Fruit fly (Drosophila melanogaster) whole organism, embryonic: ENCODE results near the gene CG3918.

Source experiments
- Aef1 ChIP-seq: fragments of 200-800 bp; sonication (Bioruptor generic); IDR thresholded peaks from 3 replicates; pipeline ENCODE4 v1.3.6; 2022; ENCODE audit warnings: missing biosample characterization, missing genetic modification characterization
- Awh ChIP-seq: fragments of 200-800 bp; sonication (Bioruptor generic); IDR thresholded peaks from 2 replicates; pipeline ENCODE4, ENCODE4 v1.3.6; 2022; ENCODE audit warnings: missing biosample characterization, missing genetic modification characterization
- B-H1 ChIP-seq: fragments of 200-800 bp; sonication (Bioruptor generic); IDR thresholded peaks from 3 replicates; pipeline ENCODE4 v1.3.6; 2022; ENCODE audit warnings: missing biosample characterization, missing genetic modification characterization
- CG11456 ChIP-seq: fragments of 200-800 bp; sonication (Bioruptor generic); IDR thresholded peaks from 3 replicates; pipeline ENCODE4 v1.3.6; 2022; ENCODE audit warnings: missing biosample characterization, missing genetic modification characterization
- CG12391 ChIP-seq: fragments of 200-800 bp; sonication (Bioruptor generic); optimal IDR thresholded peaks from 3 replicates; lab custom pipeline; 2018; ENCODE audit warnings: missing biosample characterization, mild to moderate bottlenecking, missing genetic modification characterization, moderate library complexity
- CG13624 ChIP-seq: fragments of 200-800 bp; sonication (Bioruptor generic); optimal IDR thresholded peaks from 2 replicates; lab custom pipeline; 2016; ENCODE audit warnings: missing biosample characterization, missing genetic modification characterization
- CG14667 ChIP-seq: fragments of 200-800 bp; sonication (Bioruptor generic); IDR thresholded peaks from 2 replicates; pipeline ENCODE4 v1.3.6; 2022; ENCODE audit warnings: missing biosample characterization, missing genetic modification characterization
- CG15269 ChIP-seq: fragments of 200-800 bp; sonication (Bioruptor generic); optimal IDR thresholded peaks from 2 replicates; lab custom pipeline; 2018; ENCODE audit warnings: missing biosample characterization, mild to moderate bottlenecking, missing genetic modification characterization, moderate library complexity
- CG16863 ChIP-seq: fragments of 200-800 bp; sonication (Bioruptor generic); optimal IDR thresholded peaks from 3 replicates; lab custom pipeline; 2016; ENCODE audit warnings: missing biosample characterization, missing genetic modification characterization
- CG17361 ChIP-seq: fragments of 200-800 bp; sonication (Bioruptor generic); IDR thresholded peaks from 3 replicates; pipeline ENCODE4 v1.3.6; 2022; ENCODE audit warnings: missing biosample characterization, missing genetic modification characterization
- CG2120 ChIP-seq: fragments of 200-800 bp; sonication (Bioruptor generic); optimal IDR thresholded peaks from 3 replicates; lab custom pipeline; 2016; ENCODE audit warnings: missing biosample characterization, missing genetic modification characterization
- CG2202 ChIP-seq: fragments of 200-800 bp; sonication (Bioruptor generic); optimal IDR thresholded peaks from 2 replicates; lab custom pipeline; 2018; ENCODE audit warnings: missing biosample characterization, mild to moderate bottlenecking, missing genetic modification characterization
- CG30403 ChIP-seq: fragments of 200-800 bp; sonication (Bioruptor generic); optimal IDR thresholded peaks from 3 replicates; lab custom pipeline; 2016; ENCODE audit warnings: missing biosample characterization, missing genetic modification characterization
- CG32532 ChIP-seq: fragments of 200-800 bp; sonication (Bioruptor generic); IDR thresholded peaks from 2 replicates; pipeline ENCODE4 v1.3.6; 2022; ENCODE audit warnings: missing biosample characterization, missing genetic modification characterization
- CG3281 ChIP-seq: fragments of 200-800 bp; sonication (Bioruptor generic); optimal IDR thresholded peaks from 3 replicates; lab custom pipeline; 2017; ENCODE audit warnings: missing biosample characterization, mild to moderate bottlenecking, missing genetic modification characterization
- CG5953 ChIP-seq: fragments of 200-800 bp; sonication (Bioruptor generic); IDR thresholded peaks from 2 replicates; pipeline ENCODE4 v1.3.6; 2022; ENCODE audit warnings: missing biosample characterization, missing genetic modification characterization
- CG6272 ChIP-seq: fragments of 200-800 bp; sonication (Bioruptor generic); IDR thresholded peaks from 2 replicates; pipeline ENCODE4 v1.3.6; 2022; ENCODE audit warnings: missing biosample characterization, missing genetic modification characterization
- CG7963 ChIP-seq: fragments of 200-800 bp; sonication (Bioruptor generic); IDR thresholded peaks from 3 replicates; pipeline ENCODE4 v1.3.6; 2022; ENCODE audit warnings: missing biosample characterization, missing genetic modification characterization; ENCODE audit not compliant: partially characterized antibody
- CG9215 ChIP-seq: fragments of 200-800 bp; sonication (Bioruptor generic); IDR thresholded peaks from 2 replicates; pipeline ENCODE4 v1.3.6; 2022; ENCODE audit warnings: missing biosample characterization, missing genetic modification characterization
- CG9876 ChIP-seq: fragments of 200-800 bp; sonication (Bioruptor generic); optimal IDR thresholded peaks from 2 replicates; lab custom pipeline; 2016; ENCODE audit warnings: missing biosample characterization, missing genetic modification characterization
- Chrac-16 ChIP-seq: fragments of 200-800 bp; sonication (Bioruptor generic); optimal IDR thresholded peaks from 3 replicates; lab custom pipeline; 2016; ENCODE audit warnings: missing biosample characterization, missing genetic modification characterization
- ERR ChIP-seq: fragments of 200-800 bp; sonication (Bioruptor generic); optimal IDR thresholded peaks from 2 replicates; lab custom pipeline; 2016; ENCODE audit warnings: missing biosample characterization, missing genetic modification characterization
- Elba2 ChIP-seq: fragments of 200-800 bp; sonication (Bioruptor generic); optimal IDR thresholded peaks from 3 replicates; lab custom pipeline; 2016; ENCODE audit warnings: missing biosample characterization, missing genetic modification characterization
- Gug ChIP-seq: fragments of 200-800 bp; sonication (Bioruptor generic); IDR thresholded peaks from 4 replicates; pipeline ENCODE4 v1.3.6; 2022; ENCODE audit warnings: missing biosample characterization, missing genetic modification characterization
- HLH3B ChIP-seq: fragments of 200-800 bp; sonication (Bioruptor generic); IDR thresholded peaks from 2 replicates; pipeline ENCODE4 v1.3.6; 2022; ENCODE audit warnings: missing biosample characterization, missing genetic modification characterization
- Hand ChIP-seq: fragments of 200-800 bp; sonication (Bioruptor generic); optimal IDR thresholded peaks from 2 replicates; lab custom pipeline; 2017; ENCODE audit warnings: mild to moderate bottlenecking, missing biosample characterization, missing genetic modification reagents, missing genetic modification characterization
- Hr51 ChIP-seq, 2 experiments: fragments of 200-800 bp; sonication (Bioruptor generic); optimal IDR thresholded peaks; 2 replicates in 1 of 2; 3 replicates in 1 of 2; lab custom pipeline; 2016 to 2018; ENCODE audit warnings: missing biosample characterization in 2 of 2, missing genetic modification characterization in 2 of 2, mild to moderate bottlenecking in 1 of 2, moderate library complexity in 1 of 2
- Jarid2 ChIP-seq: fragments of 200-800 bp; sonication (Bioruptor generic); optimal IDR thresholded peaks from 3 replicates; lab custom pipeline; 2017; ENCODE audit warnings: mild to moderate bottlenecking, missing biosample characterization, missing genetic modification reagents, missing genetic modification characterization
- Mad ChIP-seq: fragments of 200-800 bp; sonication (Bioruptor generic); optimal IDR thresholded peaks from 2 replicates; lab custom pipeline; 2016; ENCODE audit warnings: missing biosample characterization, missing genetic modification characterization
- Mes4 ChIP-seq: fragments of 200-800 bp; sonication (Bioruptor generic); optimal IDR thresholded peaks from 2 replicates; lab custom pipeline; 2016; ENCODE audit warnings: missing biosample characterization, missing genetic modification characterization
- Nf-YA ChIP-seq: fragments of 200-800 bp; sonication (Bioruptor generic); IDR thresholded peaks from 2 replicates; pipeline ENCODE4 v1.3.6; 2022; ENCODE audit warnings: missing biosample characterization, missing genetic modification characterization
- Scr ChIP-seq: fragments of 200-800 bp; sonication (Bioruptor generic); IDR thresholded peaks from 2 replicates; pipeline ENCODE4 v1.3.6; 2022; ENCODE audit warnings: missing biosample characterization, missing genetic modification characterization; ENCODE audit not compliant: partially characterized antibody
- Six4 ChIP-seq: fragments of 200-800 bp; sonication (Bioruptor generic); optimal IDR thresholded peaks from 2 replicates; lab custom pipeline; 2016; ENCODE audit warnings: missing biosample characterization, missing genetic modification characterization
- Spps ChIP-seq: fragments of 200-800 bp; sonication (Bioruptor generic); optimal IDR thresholded peaks from 2 replicates; lab custom pipeline; 2018; ENCODE audit warnings: missing biosample characterization, mild to moderate bottlenecking, missing genetic modification characterization
- Tbp ChIP-seq: fragments of >200 bp; optimal IDR thresholded peaks from 2 replicates; lab custom pipeline; 2018; ENCODE audit warnings: missing biosample characterization, missing genetic modification characterization
- Xrp1 ChIP-seq: fragments of 200-800 bp; sonication (Bioruptor generic); IDR thresholded peaks from 2 replicates; pipeline ENCODE4 v1.3.6; 2022; ENCODE audit warnings: missing biosample characterization, missing genetic modification characterization
- ato ChIP-seq: fragments of 200-800 bp; sonication (Bioruptor generic); IDR thresholded peaks from 2 replicates; pipeline ENCODE4 v1.3.6; 2022; ENCODE audit warnings: missing biosample characterization, missing genetic modification characterization; ENCODE audit not compliant: partially characterized antibody
- bcd ChIP-seq: fragments of 200-800 bp; sonication (Bioruptor generic); optimal IDR thresholded peaks from 2 replicates; lab custom pipeline; 2017; ENCODE audit warnings: missing biosample characterization, mild to moderate bottlenecking, missing genetic modification characterization
- bowl ChIP-seq: fragments of 200-800 bp; sonication (Bioruptor generic); IDR thresholded peaks from 2 replicates; pipeline ENCODE4 v1.3.6; 2022; ENCODE audit warnings: missing biosample characterization, missing genetic modification characterization
- dysf ChIP-seq: fragments of 200-800 bp; sonication (Bioruptor generic); IDR thresholded peaks from 3 replicates; pipeline ENCODE4 v1.3.6; 2022; ENCODE audit warnings: missing biosample characterization, missing genetic modification characterization
- fru ChIP-seq: fragments of >200 bp; optimal IDR thresholded peaks from 2 replicates; lab custom pipeline; 2017
- grau ChIP-seq: fragments of 200-800 bp; optimal IDR thresholded peaks from 3 replicates; lab custom pipeline; 2019; ENCODE audit warnings: missing biosample characterization, mild to moderate bottlenecking, missing genetic modification characterization, moderate library complexity
- gsb-n ChIP-seq: fragments of 200-800 bp; sonication (Bioruptor generic); optimal IDR thresholded peaks from 3 replicates; lab custom pipeline; 2018; ENCODE audit warnings: missing biosample characterization, mild to moderate bottlenecking, missing genetic modification characterization
- jigr1 ChIP-seq: fragments of 200-800 bp; sonication (Bioruptor generic); IDR thresholded peaks from 3 replicates; pipeline ENCODE4 v1.3.6; 2022; ENCODE audit warnings: missing biosample characterization, missing genetic modification characterization
- ken ChIP-seq: fragments of 200-800 bp; sonication (Bioruptor generic); IDR thresholded peaks from 3 replicates; pipeline ENCODE4 v1.3.6; 2022; ENCODE audit warnings: missing biosample characterization, missing genetic modification characterization
- lab ChIP-seq: fragments of 200-800 bp; sonication (Bioruptor generic); optimal IDR thresholded peaks from 3 replicates; lab custom pipeline; 2017; ENCODE audit warnings: missing biosample characterization, missing genetic modification characterization, mild to moderate bottlenecking, moderate library complexity, missing genetic modification reagents
- mld ChIP-seq: fragments of 200-800 bp; sonication (Bioruptor generic); IDR thresholded peaks from 3 replicates; pipeline ENCODE4 v1.3.6; 2022; ENCODE audit warnings: missing biosample characterization, missing genetic modification characterization; ENCODE audit not compliant: partially characterized antibody
- nerfin-2 ChIP-seq: fragments of 200-800 bp; sonication (Bioruptor generic); IDR thresholded peaks from 2 replicates; pipeline ENCODE4 v1.3.6; 2022; ENCODE audit warnings: missing biosample characterization, missing genetic modification characterization; ENCODE audit not compliant: partially characterized antibody
- pan ChIP-seq, 4 experiments: fragments of >200 bp in 3 of 4; fragments of 200-800 bp in 1 of 4; sonication (Bioruptor generic) in 1 of 4; optimal IDR thresholded peaks in 3 of 4; IDR thresholded peaks in 1 of 4; 2 replicates each; pipeline versions ENCODE4 v1.3.6 to Lab custom; 2017 to 2022; ENCODE audit warnings: missing biosample characterization in 2 of 4, missing genetic modification characterization in 2 of 4, mixed read lengths in 1 of 4
- so ChIP-seq: fragments of 200-800 bp; sonication (Bioruptor generic); IDR thresholded peaks from 3 replicates; pipeline ENCODE4 v1.3.6; 2022; ENCODE audit warnings: missing biosample characterization, missing genetic modification characterization
- tio ChIP-seq: fragments of 200-800 bp; sonication (Bioruptor generic); optimal IDR thresholded peaks from 2 replicates; lab custom pipeline; 2017; ENCODE audit warnings: missing biosample characterization, missing genetic modification characterization, inconsistent platforms

CG3918 gene

dm6 chrX:6574488-6574887, 50.2 kb downstream of the CG3918 start (continued):
- TF ChIP-seq fru (lab: Kevin White, UChicago) (no peak), lab (GFP tag; lab: Kevin White, UChicago) (peak; percentile 64), Xrp1 (peak; percentile 35; the same call in 1 of the 2 replicates), Tbp (GFP tag; lab: Kevin White, UChicago) (no peak), jigr1 (GFP tag; lab: Robert Waterston, UW) (0 out of 3 replicates have a peak, but pooled peaks have one; percentile 15), Nf-YA (no peak), B-H1 (GFP tag; lab: Robert Waterston, UW) (no peak), ERR (no peak), CG15269 (tag; lab: Kevin White, UChicago) (peak; percentile 4), bowl (no peak), CG3281 (GFP tag; lab: Kevin White, UChicago) (no peak), Elba2 (GFP tag; lab: Kevin White, UChicago) (no peak), Six4 (GFP tag; lab: Kevin White, UChicago) (no peak), CG9876 (GFP tag; lab: Kevin White, UChicago) (no peak), grau (tag; lab: Kevin White, UChicago) (peak; percentile 18), gsb-n (tag; lab: Kevin White, UChicago) (no peak), ato (GFP tag; lab: Robert Waterston, UW) (no peak), CG16863 (GFP tag; lab: Kevin White, UChicago) (no peak), nerfin-2 (GFP tag; lab: Robert Waterston, UW) (no peak), CG5953 (GFP tag; lab: Robert Waterston, UW) (no peak), Jarid2 (no peak), Gug (GFP tag; lab: Robert Waterston, UW) (peak; percentile 9; the same call in 1 of the 4 replicates), CG9215 (GFP tag; lab: Robert Waterston, UW) (peak; percentile 22; the same call in 1 of the 2 replicates), Hand (GFP tag; lab: Kevin White, UChicago) (no peak), CG2120 (GFP tag; lab: Kevin White, UChicago) (peak; percentile 33), Scr (GFP tag; lab: Robert Waterston, UW) (no peak), mld (no peak), pan (optimal IDR thresholded peaks at IDR 0.05; lab: Kevin White, UChicago) (no peak), pan (GFP tag; optimal IDR thresholded peaks at IDR 0.05 in 1 of 2, IDR thresholded peaks at IDR 0.05 in 1 of 2) (peak in 1 of 2 experiments; percentile 47), HLH3B (GFP tag; lab: Robert Waterston, UW) (peak; percentile 37; the same call in 1 of the 2 replicates), CG17361 (GFP tag; lab: Robert Waterston, UW) (no peak), ken (peak; percentile 55; the same call in 1 of the 3 replicates), CG14667 (0 out of 2 replicates have a peak, but pooled peaks have one; percentile 17), Mes4 (GFP tag; lab: Kevin White, UChicago) (no peak), Awh (GFP tag; lab: Robert Waterston, UW) (no peak), CG7963 (GFP tag; lab: Robert Waterston, UW) (no peak), tio (peak; percentile 14), CG11456 (peak; percentile 54; the same call in 1 of the 3 replicates), dysf (GFP tag; lab: Robert Waterston, UW) (peak; percentile 56; the same call in 2 of the 3 replicates), CG2202 (no peak), CG32532 (GFP tag; lab: Robert Waterston, UW) (peak; percentile 53), bcd (peak; percentile 32), CG6272 (GFP tag; lab: Robert Waterston, UW) (no peak), CG13624 (no peak), so (GFP tag; lab: Robert Waterston, UW) (0 out of 3 replicates have a peak, but pooled peaks have one; percentile 19), Spps (tag; lab: Kevin White, UChicago) (no peak), CG30403 (GFP tag; lab: Kevin White, UChicago) (no peak), Chrac-16 (GFP tag; lab: Kevin White, UChicago) (no peak), Aef1 (GFP tag; lab: Robert Waterston, UW) (peak; percentile 12; the same call in 1 of the 3 replicates), Mad (no peak), CG12391 (peak; percentile 6), Hr51 (GFP tag; optimal IDR thresholded peaks at IDR 0.05; lab: Kevin White, UChicago) (peak in 1 of 2 experiments; percentile 34)
